Worm (Caenorhabditis elegans) whole organism, late embryonic: ENCODE data around the gene otpl-1.
A peak's percentile ranks its signal among the peaks of the same experiment; 100 is the strongest.

Experiments
- C08G9.2 ChIP-seq: sonication (generic microtip); optimal IDR thresholded peaks from 2 replicates; lab custom pipeline; 2016; ENCODE audit warnings: mild to moderate bottlenecking, missing genetic modification characterization, moderate library complexity, missing compliant biosample characterization
- C38D4.7 ChIP-seq: fragments of 200-800 bp; sonication (Bioruptor generic); optimal IDR thresholded peaks from 2 replicates; lab custom pipeline; 2018; ENCODE audit warnings: mild to moderate bottlenecking, missing genetic modification characterization, moderate library complexity, missing compliant biosample characterization
- K02D7.2 ChIP-seq: sonication (generic microtip); optimal IDR thresholded peaks from 2 replicates; lab custom pipeline; 2017; ENCODE audit warnings: mild to moderate bottlenecking, missing genetic modification characterization, missing compliant biosample characterization
- K09A11.1 ChIP-seq: sonication (generic microtip); optimal IDR thresholded peaks from 2 replicates; lab custom pipeline; 2017; ENCODE audit warnings: antibody characterized with exemption, mild to moderate bottlenecking, missing genetic modification characterization, missing compliant biosample characterization; ENCODE audit not compliant: insufficient read depth
- T23F11.4 ChIP-seq: fragments of 200-800 bp; sonication (Bioruptor generic); optimal IDR thresholded peaks from 2 replicates; lab custom pipeline; 2018; ENCODE audit warnings: mild to moderate bottlenecking, missing genetic modification characterization, missing compliant biosample characterization
- ceh-18 ChIP-seq: sonication (generic microtip); optimal IDR thresholded peaks from 2 replicates; lab custom pipeline; 2016; ENCODE audit warnings: missing genetic modification characterization, missing compliant biosample characterization
- ceh-19 ChIP-seq: fragments of 200-800 bp; sonication (Bioruptor generic); optimal IDR thresholded peaks from 2 replicates; lab custom pipeline; 2018; ENCODE audit warnings: mild to moderate bottlenecking, missing genetic modification characterization, missing compliant biosample characterization
- ceh-2 ChIP-seq: sonication (generic microtip); optimal IDR thresholded peaks from 2 replicates; lab custom pipeline; 2016; ENCODE audit warnings: missing genotype, missing genetic modification characterization, missing compliant biosample characterization
- ceh-22 ChIP-seq: sonication (generic microtip); optimal IDR thresholded peaks from 2 replicates; lab custom pipeline; 2017; ENCODE audit warnings: missing biosample characterization, missing genetic modification characterization
- ceh-30 ChIP-seq: fragments of 150-350 bp; optimal IDR thresholded peaks from 2 replicates; lab custom pipeline; 2014; ENCODE audit warnings: missing biosample characterization, missing genetic modification characterization
- ceh-31 ChIP-seq: sonication (generic microtip); optimal IDR thresholded peaks from 2 replicates; lab custom pipeline; 2016; ENCODE audit warnings: missing genetic modification characterization, missing compliant biosample characterization
- ceh-34 ChIP-seq: sonication (generic microtip); optimal IDR thresholded peaks from 2 replicates; lab custom pipeline; 2016; ENCODE audit warnings: mild to moderate bottlenecking, missing genetic modification characterization, missing compliant biosample characterization
- ceh-45 ChIP-seq: fragments of 200-800 bp; sonication (Bioruptor generic); IDR thresholded peaks from 2 replicates; pipeline ENCODE4 v1.3.6; 2022; ENCODE audit warnings: missing genetic modification reagents, missing genetic modification characterization, missing compliant biosample characterization
- ceh-48 ChIP-seq: sonication (generic microtip); optimal IDR thresholded peaks from 2 replicates; lab custom pipeline; 2016; ENCODE audit warnings: missing genetic modification characterization, inconsistent platforms, missing compliant biosample characterization
- ceh-6 ChIP-seq: fragments of 200-800 bp; sonication (Bioruptor generic); optimal IDR thresholded peaks from 2 replicates; lab custom pipeline; 2018; ENCODE audit warnings: mild to moderate bottlenecking, missing genetic modification characterization, missing compliant biosample characterization
- ceh-9 ChIP-seq: sonication (generic microtip); optimal IDR thresholded peaks from 2 replicates; lab custom pipeline; 2016; ENCODE audit warnings: mild to moderate bottlenecking, missing genetic modification characterization, inconsistent platforms, missing compliant biosample characterization
- che-1 ChIP-seq: sonication (generic microtip); optimal IDR thresholded peaks from 2 replicates; lab custom pipeline; 2016; ENCODE audit warnings: mild to moderate bottlenecking, missing genetic modification characterization, missing compliant biosample characterization
- dmd-4 ChIP-seq: sonication (generic microtip); optimal IDR thresholded peaks from 2 replicates; lab custom pipeline; 2016; ENCODE audit warnings: borderline replicate concordance, missing genetic modification characterization, missing compliant biosample characterization
- elt-2 ChIP-seq: sonication (generic microtip); optimal IDR thresholded peaks from 2 replicates; lab custom pipeline; 2016; ENCODE audit warnings: missing genetic modification reagents, missing genetic modification characterization, missing compliant biosample characterization
- ets-4 ChIP-seq: sonication (generic microtip); optimal IDR thresholded peaks from 2 replicates; lab custom pipeline; 2016; ENCODE audit warnings: missing genetic modification characterization, missing compliant biosample characterization
- eyg-1 ChIP-seq: sonication (generic microtip); optimal IDR thresholded peaks from 2 replicates; lab custom pipeline; 2016; ENCODE audit warnings: missing genotype, missing genetic modification characterization, missing compliant biosample characterization
- fax-1 ChIP-seq: sonication (generic microtip); optimal IDR thresholded peaks from 2 replicates; lab custom pipeline; 2016; ENCODE audit warnings: missing genotype, missing genetic modification characterization, missing compliant biosample characterization
- fkh-10 ChIP-seq: fragments of 150-350 bp; optimal IDR thresholded peaks from 2 replicates; lab custom pipeline; 2014; ENCODE audit warnings: missing biosample characterization, missing genetic modification reagents, missing genetic modification characterization
- fkh-6 ChIP-seq: sonication (generic microtip); optimal IDR thresholded peaks from 2 replicates; lab custom pipeline; 2016; ENCODE audit warnings: missing genetic modification characterization, missing compliant biosample characterization
- gmeb-2 ChIP-seq: sonication (generic microtip); optimal IDR thresholded peaks from 2 replicates; lab custom pipeline; 2016; ENCODE audit warnings: missing genetic modification characterization, inconsistent platforms, missing compliant biosample characterization
- hlh-13 ChIP-seq: fragments of 200-800 bp; sonication (Bioruptor generic); optimal IDR thresholded peaks from 2 replicates; lab custom pipeline; 2018; ENCODE audit warnings: mild to moderate bottlenecking, missing genetic modification characterization, missing compliant biosample characterization
- hlh-15 ChIP-seq: sonication (generic microtip); optimal IDR thresholded peaks from 2 replicates; lab custom pipeline; 2016; ENCODE audit warnings: missing genetic modification characterization, missing compliant biosample characterization
- hlh-6 ChIP-seq: sonication (generic microtip); optimal IDR thresholded peaks from 2 replicates; lab custom pipeline; 2016; ENCODE audit warnings: missing genotype, missing genetic modification characterization, missing compliant biosample characterization
- hlh-8 ChIP-seq: sonication (generic microtip); optimal IDR thresholded peaks from 2 replicates; lab custom pipeline; 2016; ENCODE audit warnings: missing genotype, missing genetic modification characterization, missing compliant biosample characterization
- madf-2 ChIP-seq: sonication (generic microtip); optimal IDR thresholded peaks from 2 replicates; lab custom pipeline; 2017; ENCODE audit warnings: missing genetic modification characterization, missing compliant biosample characterization
- nfya-1 ChIP-seq: sonication (generic microtip); optimal IDR thresholded peaks from 2 replicates; lab custom pipeline; 2017; ENCODE audit warnings: missing genetic modification characterization, mild to moderate bottlenecking, missing compliant biosample characterization, antibody characterized with exemption, moderate library complexity
- npax-4 ChIP-seq: sonication (generic microtip); optimal IDR thresholded peaks from 2 replicates; lab custom pipeline; 2016; ENCODE audit warnings: missing genetic modification characterization, missing compliant biosample characterization
- odd-2 ChIP-seq: sonication (generic microtip); optimal IDR thresholded peaks from 2 replicates; lab custom pipeline; 2017; ENCODE audit warnings: antibody characterized with exemption, mild to moderate bottlenecking, missing genetic modification characterization, missing compliant biosample characterization
- pag-3 ChIP-seq: sonication (generic microtip); optimal IDR thresholded peaks from 2 replicates; lab custom pipeline; 2016; ENCODE audit warnings: missing compliant biosample characterization, missing genetic modification characterization, borderline replicate concordance
- pat-9 ChIP-seq: fragments of 200-800 bp; sonication (Bioruptor generic); optimal IDR thresholded peaks from 2 replicates; lab custom pipeline; 2018; ENCODE audit warnings: mild to moderate bottlenecking, missing genetic modification characterization, moderate library complexity, missing compliant biosample characterization
- pax-1 ChIP-seq: fragments of 150-350 bp; optimal IDR thresholded peaks from 2 replicates; lab custom pipeline; 2014; ENCODE audit warnings: missing biosample characterization, missing genetic modification characterization
- pha-4 ChIP-seq: fragments of 150-350 bp; optimal IDR thresholded peaks from 2 replicates; lab custom pipeline; 2018; ENCODE audit warnings: missing biosample characterization, missing genetic modification reagents, missing genetic modification characterization
- pqm-1 ChIP-seq: sonication (generic microtip); optimal IDR thresholded peaks from 2 replicates; lab custom pipeline; 2016; ENCODE audit warnings: missing genetic modification characterization, missing compliant biosample characterization
- ref-2 ChIP-seq: sonication (generic microtip); optimal IDR thresholded peaks from 2 replicates; lab custom pipeline; 2016; ENCODE audit warnings: missing genetic modification characterization, missing compliant biosample characterization
- rnt-1 ChIP-seq: sonication (generic microtip); optimal IDR thresholded peaks from 2 replicates; lab custom pipeline; 2016; ENCODE audit warnings: missing genetic modification characterization, missing compliant biosample characterization
- sox-2 ChIP-seq: fragments of 200-800 bp; sonication (Bioruptor generic); IDR thresholded peaks from 2 replicates; pipeline ENCODE4 v1.3.6; 2022; ENCODE audit warnings: missing genetic modification reagents, missing genetic modification characterization, missing compliant biosample characterization
- sox-4 ChIP-seq: sonication (generic microtip); optimal IDR thresholded peaks from 2 replicates; lab custom pipeline; 2017; ENCODE audit warnings: mild to moderate bottlenecking, missing genetic modification characterization, inconsistent platforms, missing compliant biosample characterization
- syd-9 ChIP-seq: sonication (generic microtip); optimal IDR thresholded peaks from 2 replicates; lab custom pipeline; 2016; ENCODE audit warnings: mild to moderate bottlenecking, missing genetic modification characterization, moderate library complexity, missing compliant biosample characterization
- tbx-7 ChIP-seq: sonication (generic microtip); optimal IDR thresholded peaks from 2 replicates; lab custom pipeline; 2016; ENCODE audit warnings: missing genotype, missing genetic modification characterization, missing compliant biosample characterization
- ttx-3 ChIP-seq: sonication (generic microtip); optimal IDR thresholded peaks from 2 replicates; lab custom pipeline; 2016; ENCODE audit warnings: missing genetic modification reagents, missing genetic modification characterization, missing compliant biosample characterization
- unc-55 ChIP-seq: sonication (generic microtip); optimal IDR thresholded peaks from 2 replicates; lab custom pipeline; 2017; ENCODE audit warnings: missing biosample characterization, missing genetic modification reagents, missing genetic modification characterization
- unc-86 ChIP-seq: sonication (generic microtip); optimal IDR thresholded peaks from 2 replicates; lab custom pipeline; 2016; ENCODE audit warnings: missing genetic modification characterization, missing compliant biosample characterization
- zip-5 ChIP-seq: sonication (generic microtip); optimal IDR thresholded peaks from 2 replicates; lab custom pipeline; 2016; ENCODE audit warnings: missing genetic modification characterization, missing compliant biosample characterization
- ztf-16 ChIP-seq: sonication (generic microtip); optimal IDR thresholded peaks from 2 replicates; lab custom pipeline; 2017; ENCODE audit warnings: missing genetic modification characterization, missing compliant biosample characterization

otpl-1 gene

DNA sequence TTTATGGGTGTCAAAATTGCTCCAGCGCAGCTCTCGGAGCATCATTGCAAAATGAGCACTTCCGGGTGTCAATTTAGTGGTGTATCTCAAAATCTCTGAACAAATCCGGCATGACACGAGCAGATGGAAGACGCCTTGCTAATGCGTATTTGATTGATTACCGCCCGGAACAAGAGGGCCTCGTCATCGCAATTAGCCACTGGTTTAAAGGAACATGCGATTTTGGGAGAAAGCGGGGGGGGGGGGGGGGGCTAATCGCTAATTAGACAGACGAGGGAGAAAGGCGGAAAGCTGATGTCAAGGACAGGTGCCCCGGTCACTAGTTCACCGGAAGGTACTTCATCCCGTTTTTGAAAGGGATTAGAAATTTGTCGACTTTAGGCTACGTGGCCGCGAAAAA, 47.1 kb upstream of the otpl-1 start:
- TF ChIP-seq fkh-10, result no peak
- no peak for TF ChIP-seq ztf-16 (tag; lab: Kevin White, UChicago)
- TF ChIP-seq nfya-1 (tag; lab: Kevin White, UChicago), result no peak
- peak; percentile 36 for TF ChIP-seq ceh-6 (GFP tag; lab: Kevin White, UChicago)
- peak; percentile 8 for TF ChIP-seq ttx-3 (tag; lab: Kevin White, UChicago)
- no peak for TF ChIP-seq fax-1
- no peak for TF ChIP-seq T23F11.4 (GFP tag; lab: Kevin White, UChicago)
- no peak for TF ChIP-seq unc-86 (tag; lab: Kevin White, UChicago)
- TF ChIP-seq ceh-30, result no peak
- peak; percentile 59 for TF ChIP-seq ceh-31
- TF ChIP-seq ref-2 (tag; lab: Kevin White, UChicago), result peak; percentile 23
- peak; percentile 28 for TF ChIP-seq ceh-48 (tag; lab: Kevin White, UChicago)
- TF ChIP-seq unc-55 (GFP tag; lab: Kevin White, UChicago), result peak; percentile 25

- TF ChIP-seq odd-2 (tag; lab: Kevin White, UChicago) (no peak), unc-55 (GFP tag; lab: Kevin White, UChicago) (no peak), hlh-15 (no peak), C08G9.2 (no peak), ceh-34 (no peak), sox-2 (GFP tag; lab: Robert Waterston, UW) (no peak), ceh-19 (GFP tag; lab: Kevin White, UChicago) (no peak), syd-9 (tag; lab: Kevin White, UChicago) (no peak), gmeb-2 (tag; lab: Kevin White, UChicago) (no peak), npax-4 (no peak), fkh-6 (tag; lab: Kevin White, UChicago) (no peak), sox-4 (tag; lab: Kevin White, UChicago) (no peak)
- TF ChIP-seq, all 69 proteins: peak for 0
These were observed 45.4 kb upstream of the otpl-1 start for ce11 chrIV:3523419-3523818.

ce11 chrIV:3524584-3525020, 44.2 kb upstream of the otpl-1 start:
- TF ChIP-seq ceh-19 (GFP tag; lab: Kevin White, UChicago) (peak; percentile 80), hlh-15 (peak; percentile 23), eyg-1 (tag; lab: Kevin White, UChicago) (peak; percentile 65), K02D7.2 (tag; lab: Kevin White, UChicago) (peak; percentile 58), ceh-6 (GFP tag; lab: Kevin White, UChicago) (peak; percentile 80), K09A11.1 (tag; lab: Kevin White, UChicago) (peak; percentile 22), pax-1 (tag; lab: Kevin White, UChicago) (no peak), che-1 (tag; lab: Kevin White, UChicago) (peak; percentile 72), sox-4 (tag; lab: Kevin White, UChicago) (peak; percentile 71), rnt-1 (tag; lab: Kevin White, UChicago) (peak; percentile 52), unc-55 (GFP tag; lab: Kevin White, UChicago) (no peak), tbx-7 (tag; lab: Kevin White, UChicago) (peak; percentile 30), zip-5 (tag; lab: Kevin White, UChicago) (peak; percentile 53), dmd-4 (tag; lab: Kevin White, UChicago) (peak; percentile 51), ceh-45 (GFP tag; lab: Robert Waterston, UW) (peak; percentile 77; the same call in 1 of the 2 replicates), elt-2 (tag; lab: Kevin White, UChicago) (peak; percentile 64), ceh-9 (tag; lab: Kevin White, UChicago) (no peak), ceh-2 (tag; lab: Kevin White, UChicago) (peak; percentile 54), ceh-22 (tag; lab: Kevin White, UChicago) (no peak), npax-4 (peak; percentile 32), fkh-10 (peak; percentile 6), hlh-8 (tag; lab: Kevin White, UChicago) (peak; percentile 19), hlh-6 (tag; lab: Kevin White, UChicago) (peak; percentile 79), madf-2 (tag; lab: Kevin White, UChicago) (peak; percentile 60), ets-4 (tag; lab: Kevin White, UChicago) (no peak), pha-4 (tag; lab: Kevin White, UChicago) (no peak), odd-2 (tag; lab: Kevin White, UChicago) (no peak), ref-2 (tag; lab: Kevin White, UChicago) (peak; percentile 58), ceh-18 (peak; percentile 52), pqm-1 (tag; lab: Kevin White, UChicago) (peak; percentile 34), hlh-13 (GFP tag; lab: Kevin White, UChicago) (peak; percentile 72), C38D4.7 (GFP tag; lab: Kevin White, UChicago) (peak; percentile 72), pat-9 (tag; lab: Kevin White, UChicago) (peak; percentile 76), pag-3 (tag; lab: Kevin White, UChicago) (no peak)
